Fruit fly (Drosophila melanogaster): ENCODE measurements around the gene CG31697.
A peak's percentile ranks its signal among the peaks of the same experiment; 100 is the strongest.

The CG31697 gene

DNA sequence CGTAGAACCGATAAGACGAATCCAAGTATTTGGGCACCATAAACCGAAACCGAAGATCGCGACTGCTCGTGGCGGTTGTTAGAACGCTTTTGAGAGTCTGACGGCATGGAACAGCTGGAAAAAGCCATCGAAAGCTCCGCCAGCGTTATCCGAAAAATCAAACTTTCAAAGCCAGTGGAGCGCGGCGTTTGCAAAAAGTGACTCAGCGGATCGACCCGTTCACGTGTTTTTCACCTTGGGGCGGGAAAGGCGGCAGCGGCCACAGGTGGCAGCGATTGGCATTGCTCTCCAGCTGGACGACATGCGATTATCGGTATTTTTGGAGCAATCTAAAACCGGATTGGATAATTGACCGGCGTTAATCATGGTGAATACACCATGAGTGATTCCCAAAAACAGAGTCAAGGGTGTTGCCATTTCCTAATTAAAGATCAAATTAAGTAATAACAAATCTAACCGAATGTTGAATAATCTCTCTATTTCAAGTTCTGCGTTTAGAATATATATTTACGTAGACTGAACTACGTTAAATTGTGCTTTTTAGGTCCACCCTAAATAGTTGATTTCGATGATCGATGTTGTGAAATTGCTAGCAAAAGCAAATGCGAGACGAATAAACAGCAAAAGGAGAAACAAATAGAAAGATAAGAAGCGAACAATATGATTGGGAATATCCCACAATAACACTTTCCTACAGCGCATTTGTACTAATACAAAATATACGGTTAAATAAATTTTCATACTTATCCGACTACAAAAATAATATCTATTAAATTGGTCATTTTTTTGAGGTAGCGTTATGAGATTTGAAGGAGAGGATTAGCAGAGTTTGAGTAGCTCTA, 11.8 kb downstream of the CG31697 start, which contains the start of gene CG10337 (continued):
- TF ChIP-seq CoRest (tag; optimal IDR thresholded peaks at IDR 0.05) (peak; percentile 47), ssp (GFP tag; IDR thresholded peaks at IDR 0.05) (no peak), CG8944 (GFP tag; optimal IDR thresholded peaks at IDR 0.05) (no peak), CG15073 (GFP tag; optimal IDR thresholded peaks at IDR 0.05) (no peak), CG10543 (GFP tag; optimal IDR thresholded peaks at IDR 0.05) (peak; percentile 86), ab (GFP tag; optimal IDR thresholded peaks at IDR 0.05) (no peak), Nf-YB (GFP tag; optimal IDR thresholded peaks at IDR 0.05) (peak; percentile 42), CG18619 (GFP tag; optimal IDR thresholded peaks at IDR 0.05) (peak; percentile 37), NfI (GFP tag; optimal IDR thresholded peaks at IDR 0.05) (peak; percentile 22), dimm (GFP tag; IDR thresholded peaks at IDR 0.05) (no peak), CG14965 (GFP tag; optimal IDR thresholded peaks at IDR 0.05; ENCODE audit: borderline replicate concordance) (no peak), CG7786 (GFP tag; optimal IDR thresholded peaks at IDR 0.05) (peak; percentile 44), CG8388 (GFP tag; optimal IDR thresholded peaks at IDR 0.05) (peak; percentile 6), onecut (GFP tag; IDR thresholded peaks at IDR 0.05) (no peak), CG2116 (GFP tag; optimal IDR thresholded peaks at IDR 0.05) (peak; percentile 1), MBD-R2 (GFP tag; IDR thresholded peaks at IDR 0.05) (peak; percentile 59; the same call in 1 of the 2 replicates), gsb (GFP tag; IDR thresholded peaks at IDR 0.05) (no peak; the same call in 1 of the 2 replicates), her (GFP tag; optimal IDR thresholded peaks at IDR 0.05) (no peak), Dip2 (GFP tag; IDR thresholded peaks at IDR 0.05) (no peak), pfk (GFP tag; optimal IDR thresholded peaks at IDR 0.05) (no peak), Deaf1 (tag; optimal IDR thresholded peaks at IDR 0.05) (peak; percentile 68), CG12299 (tag; optimal IDR thresholded peaks at IDR 0.05) (peak; percentile 57), grau (tag; optimal IDR thresholded peaks at IDR 0.05) (peak; percentile 64), jumu (GFP tag; optimal IDR thresholded peaks at IDR 0.05) (no peak), zfh1 (GFP tag; IDR thresholded peaks at IDR 0.05) (no peak), al (GFP tag; IDR thresholded peaks at IDR 0.05) (no peak; the same call in 1 of the 2 replicates), CG8359 (GFP tag; optimal IDR thresholded peaks at IDR 0.05; ENCODE audit: borderline replicate concordance) (no peak), CG9437 (GFP tag; optimal IDR thresholded peaks at IDR 0.05) (peak; percentile 89), z (GFP tag; IDR thresholded peaks at IDR 0.05) (no peak), crp (GFP tag; optimal IDR thresholded peaks at IDR 0.05) (peak in 1 of 2 experiments; percentile 57), CG1529 (GFP tag; optimal IDR thresholded peaks at IDR 0.05) (no peak), chif (GFP tag; optimal IDR thresholded peaks at IDR 0.05) (no peak), CrebB (tag; optimal IDR thresholded peaks at IDR 0.05) (peak; percentile 45), otp (GFP tag; IDR thresholded peaks at IDR 0.05) (peak; percentile 52; the same call in 1 of the 3 replicates), ranshi (GFP tag; IDR thresholded peaks at IDR 0.05) (0 out of 2 replicates have a peak, but pooled peaks have one; percentile 11), Dref (GFP tag; IDR thresholded peaks at IDR 0.05) (no peak), CG9797 (GFP tag; optimal IDR thresholded peaks at IDR 0.05) (no peak), NFAT (GFP tag; IDR thresholded peaks at IDR 0.05) (no peak), CG14014 (GFP tag; IDR thresholded peaks at IDR 0.05) (no peak), lola (GFP tag; optimal IDR thresholded peaks at IDR 0.05) (no peak), CG15479 (GFP tag; optimal IDR thresholded peaks at IDR 0.05) (peak; percentile 56), CG4404 (GFP tag; IDR thresholded peaks at IDR 0.05) (no peak), Camta (GFP tag; optimal IDR thresholded peaks at IDR 0.05) (no peak), Ets65A (GFP tag) (peak; percentile 25), Vsx1 (GFP tag; optimal IDR thresholded peaks at IDR 0.05) (peak; percentile 22), CG14667 (GFP tag; IDR thresholded peaks at IDR 0.05) (peak; percentile 34; the same call in 1 of the 2 replicates), CG14441 (GFP tag; IDR thresholded peaks at IDR 0.05) (peak; percentile 54; the same call in 1 of the 2 replicates), fd3F (GFP tag; optimal IDR thresholded peaks at IDR 0.05) (no peak), scrt (GFP tag; optimal IDR thresholded peaks at IDR 0.05) (peak; percentile 11)

Measured in whole organism, embryonic.